Fruit fly (Drosophila melanogaster) whole organism, embryonic: Measurements from ENCODE around the gene CG8372.

Source experiments
- Aef1 ChIP-seq: fragments of 200-800 bp; sonication (Bioruptor generic); IDR thresholded peaks from 3 replicates; pipeline ENCODE4 v1.3.6; 2022; ENCODE audit warnings: missing biosample characterization, missing genetic modification characterization
- B-H2 ChIP-seq: fragments of 200-800 bp; sonication (Bioruptor generic); optimal IDR thresholded peaks from 2 replicates; lab custom pipeline; 2018; ENCODE audit warnings: missing biosample characterization, mild to moderate bottlenecking, missing genetic modification characterization
- Blimp-1 ChIP-seq: fragments of 200-800 bp; sonication (Bioruptor generic); optimal IDR thresholded peaks from 3 replicates; lab custom pipeline; 2018; ENCODE audit warnings: missing biosample characterization, missing genetic modification characterization, mild to moderate bottlenecking, moderate library complexity, missing genetic modification reagents
- CG10267 ChIP-seq: fragments of 200-800 bp; sonication (Bioruptor generic); optimal IDR thresholded peaks from 2 replicates; lab custom pipeline; 2018; ENCODE audit warnings: missing biosample characterization, mild to moderate bottlenecking, missing genetic modification characterization, moderate library complexity
- CG13624 ChIP-seq: fragments of 200-800 bp; sonication (Bioruptor generic); optimal IDR thresholded peaks from 2 replicates; lab custom pipeline; 2016; ENCODE audit warnings: missing biosample characterization, missing genetic modification characterization
- CG14667 ChIP-seq: fragments of 200-800 bp; sonication (Bioruptor generic); IDR thresholded peaks from 2 replicates; pipeline ENCODE4 v1.3.6; 2022; ENCODE audit warnings: missing biosample characterization, missing genetic modification characterization
- CG14860 ChIP-seq: fragments of 200-800 bp; sonication (Bioruptor generic); IDR thresholded peaks from 3 replicates; pipeline ENCODE4 v1.3.6; 2022; ENCODE audit warnings: missing biosample characterization, missing genetic modification characterization; ENCODE audit not compliant: partially characterized antibody
- CG15696 ChIP-seq: fragments of 200-800 bp; sonication (Bioruptor generic); optimal IDR thresholded peaks from 2 replicates; lab custom pipeline; 2019; ENCODE audit warnings: missing biosample characterization, mild to moderate bottlenecking, missing genetic modification characterization, moderate library complexity
- CG16813 ChIP-seq: fragments of 200-800 bp; sonication (Bioruptor generic); IDR thresholded peaks from 3 replicates; pipeline ENCODE4 v1.3.6; 2022; ENCODE audit warnings: missing biosample characterization, missing genetic modification characterization; ENCODE audit not compliant: partially characterized antibody
- CG2120 ChIP-seq: fragments of 200-800 bp; sonication (Bioruptor generic); optimal IDR thresholded peaks from 3 replicates; lab custom pipeline; 2016; ENCODE audit warnings: missing biosample characterization, missing genetic modification characterization
- CG2129 ChIP-seq: fragments of 200-800 bp; sonication (Bioruptor generic); IDR thresholded peaks from 2 replicates; pipeline ENCODE4 v1.3.6; 2022; ENCODE audit warnings: missing biosample characterization, missing genetic modification characterization; ENCODE audit not compliant: partially characterized antibody
- CG30403 ChIP-seq: fragments of 200-800 bp; sonication (Bioruptor generic); optimal IDR thresholded peaks from 3 replicates; lab custom pipeline; 2016; ENCODE audit warnings: missing biosample characterization, missing genetic modification characterization
- CG32532 ChIP-seq: fragments of 200-800 bp; sonication (Bioruptor generic); IDR thresholded peaks from 2 replicates; pipeline ENCODE4 v1.3.6; 2022; ENCODE audit warnings: missing biosample characterization, missing genetic modification characterization
- CG34376 ChIP-seq: fragments of 200-800 bp; sonication (Bioruptor generic); optimal IDR thresholded peaks from 2 replicates; lab custom pipeline; 2018; ENCODE audit warnings: missing biosample characterization, mild to moderate bottlenecking, missing genetic modification characterization
- CG42726 ChIP-seq: fragments of 200-800 bp; sonication (Bioruptor generic); IDR thresholded peaks from 2 replicates; pipeline ENCODE4 v1.3.6; 2022; ENCODE audit warnings: missing biosample characterization, missing genetic modification characterization; ENCODE audit not compliant: partially characterized antibody
- CG4424 ChIP-seq: fragments of 200-800 bp; sonication (Bioruptor generic); optimal IDR thresholded peaks from 3 replicates; lab custom pipeline; 2016; ENCODE audit warnings: missing biosample characterization, missing genetic modification characterization
- CG5953 ChIP-seq: fragments of 200-800 bp; sonication (Bioruptor generic); IDR thresholded peaks from 2 replicates; pipeline ENCODE4 v1.3.6; 2022; ENCODE audit warnings: missing biosample characterization, missing genetic modification characterization
- CG9609 ChIP-seq: fragments of 200-800 bp; sonication (Bioruptor generic); optimal IDR thresholded peaks from 3 replicates; lab custom pipeline; 2016; ENCODE audit warnings: missing biosample characterization, missing genetic modification characterization
- CG9797 ChIP-seq: fragments of 200-800 bp; sonication (Bioruptor generic); optimal IDR thresholded peaks from 3 replicates; lab custom pipeline; 2018; ENCODE audit warnings: missing biosample characterization, mild to moderate bottlenecking, missing genetic modification characterization
- Dbx ChIP-seq: fragments of 200-800 bp; sonication (Bioruptor generic); IDR thresholded peaks from 3 replicates; pipeline ENCODE4 v1.3.6; 2022; ENCODE audit warnings: missing biosample characterization, missing genetic modification characterization
- Fer1 ChIP-seq: fragments of 200-800 bp; sonication (Bioruptor generic); optimal IDR thresholded peaks from 2 replicates; lab custom pipeline; 2017; ENCODE audit warnings: missing biosample characterization, mild to moderate bottlenecking, missing genetic modification characterization
- Fer3 ChIP-seq: fragments of 200-800 bp; sonication (Bioruptor generic); optimal IDR thresholded peaks from 2 replicates; lab custom pipeline; 2018; ENCODE audit warnings: missing biosample characterization, mild to moderate bottlenecking, missing genetic modification characterization, moderate library complexity
- Mad ChIP-seq: fragments of 200-800 bp; sonication (Bioruptor generic); optimal IDR thresholded peaks from 2 replicates; lab custom pipeline; 2016; ENCODE audit warnings: missing biosample characterization, missing genetic modification characterization
- Med ChIP-seq: fragments of 200-800 bp; sonication (Bioruptor generic); peaks from one replicate; lab custom pipeline; 2016; ENCODE audit warnings: missing biosample characterization, missing genetic modification characterization, mild to moderate bottlenecking, inconsistent platforms, moderate library complexity
- Rfx ChIP-seq: fragments of 200-800 bp; sonication (Bioruptor generic); IDR thresholded peaks from 2 replicates; pipeline ENCODE4 v1.3.6; 2022; ENCODE audit warnings: missing biosample characterization, missing genetic modification characterization
- Rx ChIP-seq: fragments of 200-800 bp; sonication (Bioruptor generic); IDR thresholded peaks from 2 replicates; pipeline ENCODE4 v1.3.6; 2022; ENCODE audit warnings: missing biosample characterization, missing genetic modification characterization
- Scr ChIP-seq: fragments of 200-800 bp; sonication (Bioruptor generic); IDR thresholded peaks from 2 replicates; pipeline ENCODE4 v1.3.6; 2022; ENCODE audit warnings: missing biosample characterization, missing genetic modification characterization; ENCODE audit not compliant: partially characterized antibody
- Side ChIP-seq: fragments of 200-800 bp; sonication (Bioruptor generic); optimal IDR thresholded peaks from 2 replicates; lab custom pipeline; 2016; ENCODE audit warnings: missing biosample characterization, missing genetic modification characterization
- Sin3A ChIP-seq: fragments of >200 bp; optimal IDR thresholded peaks from 2 replicates; lab custom pipeline; 2018
- Spps ChIP-seq: fragments of 200-800 bp; sonication (Bioruptor generic); optimal IDR thresholded peaks from 2 replicates; lab custom pipeline; 2018; ENCODE audit warnings: missing biosample characterization, mild to moderate bottlenecking, missing genetic modification characterization
- Vsx1 ChIP-seq: fragments of 200-800 bp; sonication (Bioruptor generic); optimal IDR thresholded peaks from 2 replicates; lab custom pipeline; 2017; ENCODE audit warnings: missing biosample characterization, mild to moderate bottlenecking, missing genetic modification characterization, missing genetic modification reagents
- al ChIP-seq: fragments of 200-800 bp; sonication (Bioruptor generic); IDR thresholded peaks from 2 replicates; pipeline ENCODE4 v1.3.6; 2022; ENCODE audit warnings: missing biosample characterization, missing genetic modification characterization
- amos ChIP-seq: fragments of 200-800 bp; sonication (Bioruptor generic); IDR thresholded peaks from 2 replicates; pipeline ENCODE4 v1.3.6; 2022; ENCODE audit warnings: missing biosample characterization, missing genetic modification characterization; ENCODE audit not compliant: partially characterized antibody
- ato ChIP-seq: fragments of 200-800 bp; sonication (Bioruptor generic); IDR thresholded peaks from 2 replicates; pipeline ENCODE4 v1.3.6; 2022; ENCODE audit warnings: missing biosample characterization, missing genetic modification characterization; ENCODE audit not compliant: partially characterized antibody
- bab2 ChIP-seq: fragments of 200-800 bp; sonication (Bioruptor generic); optimal IDR thresholded peaks from 2 replicates; lab custom pipeline; 2016; ENCODE audit warnings: missing biosample characterization, missing genetic modification characterization
- bbx ChIP-seq: fragments of 200-800 bp; sonication (Bioruptor generic); IDR thresholded peaks from 2 replicates; pipeline ENCODE4 v1.3.6; 2022; ENCODE audit warnings: missing biosample characterization, missing genetic modification characterization; ENCODE audit not compliant: partially characterized antibody
- cg ChIP-seq: fragments of 200-800 bp; sonication (Bioruptor generic); optimal IDR thresholded peaks from 3 replicates; lab custom pipeline; 2019; ENCODE audit warnings: missing biosample characterization, mild to moderate bottlenecking, missing genetic modification characterization, moderate library complexity
- ci ChIP-seq: fragments of 200-800 bp; sonication (Bioruptor generic); IDR thresholded peaks from 3 replicates; pipeline ENCODE4 v1.3.6; 2022; ENCODE audit warnings: missing biosample characterization, missing genetic modification characterization
- dpn ChIP-seq, 2 experiments: fragments of 200-800 bp; sonication (Bioruptor generic); optimal IDR thresholded peaks; 3 replicates each; lab custom pipeline; 2016; ENCODE audit warnings: missing biosample characterization in 2 of 2, missing genetic modification characterization in 2 of 2
- fu2 ChIP-seq: fragments of 200-800 bp; sonication (Bioruptor generic); optimal IDR thresholded peaks from 2 replicates; lab custom pipeline; 2016; ENCODE audit warnings: missing biosample characterization, missing genetic modification characterization
- gfzf ChIP-seq: fragments of 200-800 bp; sonication (Bioruptor generic); optimal IDR thresholded peaks from 2 replicates; lab custom pipeline; 2016; ENCODE audit warnings: missing biosample characterization, mild to moderate bottlenecking, missing genetic modification characterization, moderate library complexity
- lbe ChIP-seq: fragments of 200-800 bp; sonication (Bioruptor generic); optimal IDR thresholded peaks from 2 replicates; lab custom pipeline; 2016; ENCODE audit warnings: missing biosample characterization, mild to moderate bottlenecking, missing genetic modification characterization
- pho ChIP-seq: fragments of 200-800 bp; sonication (Bioruptor generic); optimal IDR thresholded peaks from 2 replicates; lab custom pipeline; 2016; ENCODE audit warnings: missing biosample characterization, missing genetic modification characterization
- phol ChIP-seq: fragments of 200-800 bp; sonication (Bioruptor generic); optimal IDR thresholded peaks from 3 replicates; lab custom pipeline; 2018; ENCODE audit warnings: missing biosample characterization, mild to moderate bottlenecking, missing genetic modification characterization, moderate library complexity
- sens ChIP-seq: fragments of 200-800 bp; sonication (Bioruptor generic); peaks from one replicate; lab custom pipeline; 2016; ENCODE audit warnings: missing biosample characterization, missing genetic modification characterization
- sna ChIP-seq: fragments of 200-800 bp; sonication (Bioruptor generic); IDR thresholded peaks from 2 replicates; pipeline ENCODE4 v1.3.6; 2022; ENCODE audit warnings: missing biosample characterization, missing genetic modification characterization; ENCODE audit not compliant: partially characterized antibody
- so ChIP-seq: fragments of 200-800 bp; sonication (Bioruptor generic); IDR thresholded peaks from 3 replicates; pipeline ENCODE4 v1.3.6; 2022; ENCODE audit warnings: missing biosample characterization, missing genetic modification characterization
- sob ChIP-seq: fragments of 200-800 bp; sonication (Bioruptor generic); IDR thresholded peaks from 2 replicates; pipeline ENCODE4 v1.3.6; 2022; ENCODE audit warnings: missing biosample characterization, missing genetic modification characterization
- stc ChIP-seq: fragments of 200-800 bp; sonication (Bioruptor generic); IDR thresholded peaks from 2 replicates; pipeline ENCODE4 v1.3.6; 2022; ENCODE audit warnings: missing biosample characterization, missing genetic modification characterization
- vnd ChIP-seq: fragments of 200-800 bp; sonication (Bioruptor generic); IDR thresholded peaks from 3 replicates; pipeline ENCODE4 v1.3.6; 2022; ENCODE audit warnings: missing biosample characterization, missing genetic modification characterization; ENCODE audit not compliant: partially characterized antibody
- zen2 ChIP-seq: fragments of 200-800 bp; sonication (Bioruptor generic); IDR thresholded peaks from 3 replicates; pipeline ENCODE4 v1.3.6; 2022; ENCODE audit warnings: missing biosample characterization, missing genetic modification characterization; ENCODE audit not compliant: partially characterized antibody

Gene CG8372

dm6 chr2L:8198757-8199156 is 13.9 kb downstream of the CG8372 start, which contains the start of gene PGAP5 (continued):
- TF ChIP-seq bab2 (peak; percentile 1), fu2 (GFP tag; lab: Kevin White, UChicago) (peak; percentile 20), Spps (tag; lab: Kevin White, UChicago) (no peak), Vsx1 (GFP tag; lab: Kevin White, UChicago) (no peak), CG9797 (GFP tag; lab: Kevin White, UChicago) (peak; percentile 13), B-H2 (GFP tag; lab: Kevin White, UChicago) (peak; percentile 73), pho (peak; percentile 24), ci (GFP tag; lab: Robert Waterston, UW) (0 out of 3 replicates have a peak, but pooled peaks have one; percentile 17), Side (GFP tag; lab: Kevin White, UChicago) (no peak), CG30403 (peak; percentile 32), cg (GFP tag; lab: Kevin White, UChicago) (no peak), Rx (GFP tag; lab: Robert Waterston, UW) (no peak), Fer3 (tag; lab: Kevin White, UChicago) (no peak), Scr (GFP tag; lab: Robert Waterston, UW) (peak; percentile 93), Dbx (GFP tag; lab: Robert Waterston, UW) (peak; percentile 76; the same call in 2 of the 3 replicates), CG42726 (GFP tag; lab: Robert Waterston, UW) (peak; percentile 92), CG2120 (GFP tag; lab: Kevin White, UChicago) (peak; percentile 60), lbe (peak; percentile 75), CG16813 (GFP tag; lab: Robert Waterston, UW) (peak; percentile 90), CG9609 (GFP tag; lab: Kevin White, UChicago) (no peak), CG10267 (tag; lab: Kevin White, UChicago) (peak; percentile 93), CG2129 (GFP tag; lab: Robert Waterston, UW) (peak; percentile 94), CG5953 (GFP tag; lab: Robert Waterston, UW) (no peak), Mad (GFP tag; lab: Kevin White, UChicago) (peak; percentile 5), Med (peak; percentile 86), CG13624 (GFP tag; lab: Kevin White, UChicago) (peak; percentile 19), CG34376 (GFP tag; lab: Kevin White, UChicago) (peak; percentile 24), gfzf (GFP tag; lab: Kevin White, UChicago) (peak; percentile 30), bbx (GFP tag; lab: Robert Waterston, UW) (peak; percentile 94), Fer1 (GFP tag; lab: Kevin White, UChicago) (peak; percentile 22), CG14667 (GFP tag; lab: Robert Waterston, UW) (no peak), dpn (GFP tag; optimal IDR thresholded peaks at IDR 0.05; lab: Kevin White, UChicago) (no peak), Rfx (GFP tag; lab: Robert Waterston, UW) (peak; percentile 63; the same call in 1 of the 2 replicates), Aef1 (GFP tag; lab: Robert Waterston, UW) (no peak), so (GFP tag; lab: Robert Waterston, UW) (no peak), ato (GFP tag; lab: Robert Waterston, UW) (peak; percentile 85), sob (GFP tag; lab: Robert Waterston, UW) (peak; percentile 62), stc (no peak), CG4424 (no peak), CG15696 (tag; lab: Kevin White, UChicago) (no peak), phol (tag; lab: Kevin White, UChicago) (peak; percentile 20), al (GFP tag; lab: Robert Waterston, UW) (no peak), zen2 (peak; percentile 88), sna (GFP tag; lab: Robert Waterston, UW) (peak; percentile 95), sens (GFP tag; lab: Kevin White, UChicago) (peak; percentile 84), Blimp-1 (no peak), CG14860 (GFP tag; lab: Robert Waterston, UW) (peak; percentile 85), vnd (peak; percentile 87), amos (GFP tag; lab: Robert Waterston, UW) (peak; percentile 97), CG32532 (GFP tag; lab: Robert Waterston, UW) (0 out of 2 replicates have a peak, but pooled peaks have one; percentile 25), Sin3A (lab: Kevin White, UChicago) (peak; percentile 61)
